Fruit fly (Drosophila melanogaster) whole organism, pupa: ENCODE data around the gene Mtl.
A peak's percentile ranks its signal among the peaks of the same experiment; 100 is the strongest.

Experiments
- CG10348 ChIP-seq: fragments of 200-800 bp; sonication (Bioruptor generic); IDR thresholded peaks from 2 replicates; pipeline ENCODE4 v1.3.6; 2022; ENCODE audit warnings: missing biosample characterization, missing genetic modification characterization
- CG12605 ChIP-seq: fragments of 200-800 bp; sonication (Bioruptor generic); IDR thresholded peaks from 2 replicates; pipeline ENCODE4 v1.3.6; 2022; ENCODE audit warnings: missing biosample characterization, missing genetic modification characterization
- CG13204 ChIP-seq: fragments of 200-800 bp; sonication (Bioruptor generic); optimal IDR thresholded peaks from 2 replicates; lab custom pipeline; 2018; ENCODE audit warnings: missing biosample characterization, mild to moderate bottlenecking, missing genetic modification characterization, moderate library complexity
- CG14655 ChIP-seq: fragments of 200-800 bp; sonication (Bioruptor generic); optimal IDR thresholded peaks from 3 replicates; lab custom pipeline; 2017; ENCODE audit warnings: mild to moderate bottlenecking, missing biosample characterization, missing genetic modification reagents, missing genetic modification characterization
- CG15710 ChIP-seq: fragments of 200-800 bp; sonication (Bioruptor generic); optimal IDR thresholded peaks from 2 replicates; lab custom pipeline; 2018; ENCODE audit warnings: missing biosample characterization, mild to moderate bottlenecking, missing genetic modification characterization, moderate library complexity
- CG17806 ChIP-seq: fragments of 200-800 bp; sonication (Bioruptor generic); optimal IDR thresholded peaks from 2 replicates; lab custom pipeline; 2018; ENCODE audit warnings: missing biosample characterization, mild to moderate bottlenecking, missing genetic modification characterization, moderate library complexity
- CG32121 ChIP-seq: fragments of 200-800 bp; sonication (Bioruptor generic); IDR thresholded peaks from 2 replicates; pipeline ENCODE4 v1.3.6; 2022; ENCODE audit warnings: missing biosample characterization, missing genetic modification characterization
- CG34367 ChIP-seq: fragments of 200-800 bp; sonication (Bioruptor generic); optimal IDR thresholded peaks from 2 replicates; lab custom pipeline; 2018; ENCODE audit warnings: missing biosample characterization, mild to moderate bottlenecking, missing genetic modification characterization
- CG4496 ChIP-seq: fragments of 200-800 bp; sonication (Bioruptor generic); IDR thresholded peaks from 3 replicates; pipeline ENCODE4 v1.3.6; 2022; ENCODE audit warnings: missing biosample characterization, missing genetic modification characterization
- CG8159 ChIP-seq: fragments of 200-800 bp; sonication (Bioruptor generic); optimal IDR thresholded peaks from 3 replicates; lab custom pipeline; 2018; ENCODE audit warnings: missing biosample characterization, mild to moderate bottlenecking, missing genetic modification characterization, moderate library complexity
- CG8301 ChIP-seq: fragments of 200-800 bp; sonication (Bioruptor generic); optimal IDR thresholded peaks from 2 replicates; lab custom pipeline; 2018; ENCODE audit warnings: missing biosample characterization, mild to moderate bottlenecking, missing genetic modification characterization
- CG9948 ChIP-seq: fragments of 200-800 bp; sonication (Bioruptor generic); optimal IDR thresholded peaks from 2 replicates; lab custom pipeline; 2018; ENCODE audit warnings: missing biosample characterization, mild to moderate bottlenecking, missing genetic modification characterization, moderate library complexity
- D1 ChIP-seq: fragments of 200-800 bp; sonication (Bioruptor generic); optimal IDR thresholded peaks from 2 replicates; lab custom pipeline; 2018; ENCODE audit warnings: missing biosample characterization, mild to moderate bottlenecking, missing genetic modification characterization, moderate library complexity
- EcR ChIP-seq: fragments of 200-800 bp; sonication (Bioruptor generic); optimal IDR thresholded peaks from 3 replicates; lab custom pipeline; 2019; ENCODE audit warnings: missing biosample characterization, missing genetic modification characterization, mild to moderate bottlenecking, moderate library complexity, missing genetic modification reagents
- Ets98B ChIP-seq: fragments of 200-800 bp; sonication (Bioruptor generic); IDR thresholded peaks from 2 replicates; pipeline ENCODE4 v1.3.6; 2022; ENCODE audit warnings: missing biosample characterization, missing genetic modification characterization
- Pif1A ChIP-seq: fragments of 200-800 bp; sonication (Bioruptor generic); optimal IDR thresholded peaks from 3 replicates; lab custom pipeline; 2016; ENCODE audit warnings: missing biosample characterization, missing genetic modification characterization
- Pif1B ChIP-seq: fragments of 200-800 bp; sonication (Bioruptor generic); optimal IDR thresholded peaks from 3 replicates; lab custom pipeline; 2016; ENCODE audit warnings: missing biosample characterization, missing genetic modification characterization
- Snoo ChIP-seq: fragments of 200-800 bp; sonication (Bioruptor generic); optimal IDR thresholded peaks from 3 replicates; lab custom pipeline; 2017; ENCODE audit warnings: missing biosample characterization, mild to moderate bottlenecking, missing genetic modification characterization, inconsistent platforms
- fd96Ca ChIP-seq: fragments of 200-800 bp; sonication (Bioruptor generic); IDR thresholded peaks from 3 replicates; pipeline ENCODE4 v1.3.6; 2022; ENCODE audit warnings: missing biosample characterization, missing genetic modification characterization
- gl ChIP-seq: fragments of 200-800 bp; sonication (Bioruptor generic); optimal IDR thresholded peaks from 2 replicates; lab custom pipeline; 2018; ENCODE audit warnings: missing biosample characterization, mild to moderate bottlenecking, missing genetic modification characterization
- rn ChIP-seq: fragments of 200-800 bp; sonication (Bioruptor generic); IDR thresholded peaks from 2 replicates; pipeline ENCODE4 v1.3.6; 2022; ENCODE audit warnings: missing biosample characterization, missing genetic modification characterization

The Mtl gene

dm6 chr3R:27661971-27662489 is 25.8 kb downstream of the Mtl start, which contains the start of gene unc80:
unc80 (plus strand) TSS chr3R:27662439.
- no peak for TF ChIP-seq EcR
- TF ChIP-seq Ets98B, result no peak
- no peak for TF ChIP-seq Pif1A (GFP tag; lab: Kevin White, UChicago)
- no peak for TF ChIP-seq CG10348 (GFP tag; lab: Robert Waterston, UW)
- no peak for TF ChIP-seq CG34367
- TF ChIP-seq CG17806, result no peak
- no peak for TF ChIP-seq CG8301 (tag; lab: Kevin White, UChicago)
- TF ChIP-seq CG12605 (GFP tag; lab: Robert Waterston, UW), result no peak
- TF ChIP-seq CG4496 (GFP tag; lab: Robert Waterston, UW), result no peak
- no peak for TF ChIP-seq Pif1B (GFP tag; lab: Kevin White, UChicago)
- TF ChIP-seq CG13204 (GFP tag; lab: Kevin White, UChicago), result no peak
- TF ChIP-seq CG9948 (tag; lab: Kevin White, UChicago), result no peak
- TF ChIP-seq CG14655 (GFP tag; lab: Kevin White, UChicago), result no peak
- TF ChIP-seq rn (GFP tag; lab: Robert Waterston, UW), result no peak
- no peak for TF ChIP-seq D1 (tag; lab: Kevin White, UChicago)

dm6 chr3R:27662857-27663256 is 26.6 kb downstream of the Mtl start:
- peak; percentile 93 for TF ChIP-seq CG12605 (GFP tag; lab: Robert Waterston, UW)
- TF ChIP-seq CG32121, result no peak

- TF ChIP-seq CG8159 (tag; lab: Kevin White, UChicago) (peak; percentile 61), Pif1B (GFP tag; lab: Kevin White, UChicago) (peak; percentile 81), CG14655 (GFP tag; lab: Kevin White, UChicago) (peak; percentile 87), CG17806 (peak; percentile 71), gl (tag; lab: Kevin White, UChicago) (peak; percentile 98), CG4496 (GFP tag; lab: Robert Waterston, UW) (peak; percentile 32; the same call in 2 of the 3 replicates), D1 (tag; lab: Kevin White, UChicago) (no peak), CG12605 (GFP tag; lab: Robert Waterston, UW) (peak; percentile 75), Pif1A (GFP tag; lab: Kevin White, UChicago) (peak; percentile 84), CG32121 (peak; percentile 50; the same call in 1 of the 2 replicates), CG10348 (GFP tag; lab: Robert Waterston, UW) (no peak), Snoo (no peak), fd96Ca (peak; percentile 27; the same call in 1 of the 3 replicates), CG8301 (tag; lab: Kevin White, UChicago) (peak; percentile 83), CG34367 (peak; percentile 74), EcR (no peak), CG15710 (peak; percentile 52), CG9948 (tag; lab: Kevin White, UChicago) (no peak), rn (GFP tag; lab: Robert Waterston, UW) (no peak), Ets98B (peak; percentile 46), CG13204 (GFP tag; lab: Kevin White, UChicago) (peak; percentile 91)
- TF ChIP-seq, all 21 proteins: peak for 15
These were observed 41.0 kb downstream of the Mtl start, which contains the start of gene Hsdl2 for dm6 chr3R:27677174-27677726. Hsdl2 (plus strand) TSS chr3R:27677522.

- no peak for TF ChIP-seq EcR
- no peak for TF ChIP-seq CG34367
- TF ChIP-seq, all 21 proteins: peak for 0
These were observed 42.8 kb downstream of the Mtl start, which contains the start of gene CG12883 for dm6 chr3R:27679019-27679418. CG12883 (plus strand) TSS chr3R:27679291.

dm6 chr3R:27679667-27680066 is 43.5 kb downstream of the Mtl start:
- TF ChIP-seq CG4496 (GFP tag; lab: Robert Waterston, UW) (no peak), CG14655 (GFP tag; lab: Kevin White, UChicago) (no peak), CG8159 (tag; lab: Kevin White, UChicago) (no peak), rn (GFP tag; lab: Robert Waterston, UW) (no peak), CG17806 (no peak), EcR (no peak), Pif1A (GFP tag; lab: Kevin White, UChicago) (no peak), CG10348 (GFP tag; lab: Robert Waterston, UW) (no peak), CG15710 (no peak), CG34367 (no peak), D1 (tag; lab: Kevin White, UChicago) (no peak), fd96Ca (no peak), CG13204 (GFP tag; lab: Kevin White, UChicago) (no peak), CG9948 (tag; lab: Kevin White, UChicago) (no peak), CG8301 (tag; lab: Kevin White, UChicago) (no peak), Ets98B (no peak)

- TF ChIP-seq gl (tag; lab: Kevin White, UChicago) (no peak), D1 (tag; lab: Kevin White, UChicago) (no peak), CG12605 (GFP tag; lab: Robert Waterston, UW) (no peak), CG32121 (no peak), CG10348 (GFP tag; lab: Robert Waterston, UW) (no peak), Pif1A (GFP tag; lab: Kevin White, UChicago) (no peak), EcR (no peak), fd96Ca (no peak), Ets98B (no peak), CG4496 (GFP tag; lab: Robert Waterston, UW) (no peak), CG14655 (GFP tag; lab: Kevin White, UChicago) (no peak), CG9948 (tag; lab: Kevin White, UChicago) (no peak), CG8159 (tag; lab: Kevin White, UChicago) (no peak)
These were observed 45.6 kb downstream of the Mtl start, which contains the start of gene Sce for dm6 chr3R:27681799-27682198. Sce (minus strand) TSS chr3R:27682029.
